Fruit fly (Drosophila melanogaster) whole organism, embryonic: Measurements from ENCODE around the gene CG11600.

Source experiments
- ATbp ChIP-seq: fragments of 200-800 bp; sonication (Bioruptor generic); optimal IDR thresholded peaks from 2 replicates; lab custom pipeline; 2017; ENCODE audit warnings: missing biosample characterization, mild to moderate bottlenecking, missing genetic modification characterization, missing genetic modification reagents
- CG10431 ChIP-seq: fragments of 200-800 bp; sonication (Bioruptor generic); optimal IDR thresholded peaks from 3 replicates; lab custom pipeline; 2018; ENCODE audit warnings: missing biosample characterization, mild to moderate bottlenecking, missing genetic modification characterization
- CG10543 ChIP-seq: fragments of 200-800 bp; sonication (Bioruptor generic); optimal IDR thresholded peaks from 3 replicates; lab custom pipeline; 2017; ENCODE audit warnings: missing biosample characterization, mild to moderate bottlenecking, missing genetic modification characterization, moderate library complexity
- CG11560 ChIP-seq: fragments of 200-800 bp; sonication (Bioruptor generic); IDR thresholded peaks from 3 replicates; pipeline ENCODE4 v1.3.6; 2022; ENCODE audit warnings: missing biosample characterization, missing genetic modification characterization
- CG11695 ChIP-seq: fragments of 200-800 bp; sonication (Bioruptor generic); IDR thresholded peaks from 3 replicates; pipeline ENCODE4 v1.3.6; 2022; ENCODE audit warnings: missing biosample characterization, missing genetic modification characterization
- CG12104 ChIP-seq: fragments of 200-800 bp; sonication (Bioruptor generic); optimal IDR thresholded peaks from 3 replicates; lab custom pipeline; 2016; ENCODE audit warnings: missing biosample characterization, missing genetic modification characterization
- CG12391 ChIP-seq: fragments of 200-800 bp; sonication (Bioruptor generic); optimal IDR thresholded peaks from 3 replicates; lab custom pipeline; 2018; ENCODE audit warnings: missing biosample characterization, mild to moderate bottlenecking, missing genetic modification characterization, moderate library complexity
- CG13296 ChIP-seq: fragments of 200-800 bp; sonication (Bioruptor generic); optimal IDR thresholded peaks from 3 replicates; lab custom pipeline; 2018; ENCODE audit warnings: missing biosample characterization, mild to moderate bottlenecking, missing genetic modification characterization
- CG1647 ChIP-seq: fragments of 200-800 bp; sonication (Bioruptor generic); optimal IDR thresholded peaks from 3 replicates; lab custom pipeline; 2016; ENCODE audit warnings: missing biosample characterization, missing genetic modification characterization
- CG17568 ChIP-seq: fragments of 200-800 bp; sonication (Bioruptor generic); optimal IDR thresholded peaks from 2 replicates; lab custom pipeline; 2018; ENCODE audit warnings: missing biosample characterization, mild to moderate bottlenecking, missing genetic modification characterization, moderate library complexity
- CG18476 ChIP-seq: fragments of 200-800 bp; sonication (Bioruptor generic); optimal IDR thresholded peaks from 2 replicates; lab custom pipeline; 2016; ENCODE audit warnings: missing biosample characterization, mild to moderate bottlenecking, missing genetic modification characterization
- CG33213 ChIP-seq: fragments of 200-800 bp; sonication (Bioruptor generic); optimal IDR thresholded peaks from 3 replicates; lab custom pipeline; 2016; ENCODE audit warnings: missing biosample characterization, missing genetic modification characterization
- CG34376 ChIP-seq: fragments of 200-800 bp; sonication (Bioruptor generic); optimal IDR thresholded peaks from 2 replicates; lab custom pipeline; 2018; ENCODE audit warnings: missing biosample characterization, mild to moderate bottlenecking, missing genetic modification characterization
- CG4707 ChIP-seq: fragments of 200-800 bp; sonication (Bioruptor generic); optimal IDR thresholded peaks from 2 replicates; lab custom pipeline; 2018; ENCODE audit warnings: missing biosample characterization, mild to moderate bottlenecking, missing genetic modification characterization, moderate library complexity
- CG6272 ChIP-seq: fragments of 200-800 bp; sonication (Bioruptor generic); IDR thresholded peaks from 2 replicates; pipeline ENCODE4 v1.3.6; 2022; ENCODE audit warnings: missing biosample characterization, missing genetic modification characterization
- Eip74EF ChIP-seq, 2 experiments: fragments of 200-800 bp in 1 of 2; fragments of >200 bp in 1 of 2; sonication (Bioruptor generic) in 1 of 2; optimal IDR thresholded peaks; 2 replicates each; lab custom pipeline; 2017 to 2019; ENCODE audit warnings: missing biosample characterization in 2 of 2, missing genetic modification characterization in 2 of 2, mild to moderate bottlenecking in 1 of 2, moderate library complexity in 1 of 2
- Hand ChIP-seq: fragments of 200-800 bp; sonication (Bioruptor generic); optimal IDR thresholded peaks from 2 replicates; lab custom pipeline; 2017; ENCODE audit warnings: mild to moderate bottlenecking, missing biosample characterization, missing genetic modification reagents, missing genetic modification characterization
- Hr78 ChIP-seq, 2 experiments: fragments of 200-800 bp in 1 of 2; fragments of >200 bp in 1 of 2; sonication (Bioruptor generic) in 1 of 2; optimal IDR thresholded peaks; 2 replicates each; lab custom pipeline; 2017 to 2019; ENCODE audit warnings: missing biosample characterization in 2 of 2, missing genetic modification characterization in 2 of 2, mild to moderate bottlenecking in 1 of 2, moderate library complexity in 1 of 2
- Mrtf ChIP-seq: fragments of 200-800 bp; sonication (Bioruptor generic); IDR thresholded peaks from 3 replicates; pipeline ENCODE4 v1.3.6; 2022; ENCODE audit warnings: missing biosample characterization, missing genetic modification characterization
- Oli ChIP-seq: fragments of 200-800 bp; sonication (Bioruptor generic); optimal IDR thresholded peaks from 2 replicates; lab custom pipeline; 2018; ENCODE audit warnings: missing biosample characterization, mild to moderate bottlenecking, missing genetic modification characterization, moderate library complexity
- chm ChIP-seq: fragments of 200-800 bp; sonication (Bioruptor generic); IDR thresholded peaks from 2 replicates; pipeline ENCODE4 v1.3.6; 2022; ENCODE audit warnings: missing biosample characterization, missing genetic modification characterization
- fru ChIP-seq: fragments of >200 bp; optimal IDR thresholded peaks from 2 replicates; lab custom pipeline; 2017
- fu2 ChIP-seq: fragments of 200-800 bp; sonication (Bioruptor generic); optimal IDR thresholded peaks from 2 replicates; lab custom pipeline; 2016; ENCODE audit warnings: missing biosample characterization, missing genetic modification characterization
- gce ChIP-seq: fragments of 200-800 bp; sonication (Bioruptor generic); IDR thresholded peaks from 3 replicates; pipeline ENCODE4 v1.3.6; 2022; ENCODE audit warnings: missing biosample characterization, missing genetic modification characterization
- grau ChIP-seq: fragments of 200-800 bp; optimal IDR thresholded peaks from 3 replicates; lab custom pipeline; 2019; ENCODE audit warnings: missing biosample characterization, mild to moderate bottlenecking, missing genetic modification characterization, moderate library complexity
- jing ChIP-seq: fragments of 200-800 bp; sonication (Bioruptor generic); optimal IDR thresholded peaks from 2 replicates; lab custom pipeline; 2018; ENCODE audit warnings: missing biosample characterization, mild to moderate bottlenecking, missing genetic modification characterization
- p53 ChIP-seq: fragments of 200-800 bp; sonication (Bioruptor generic); optimal IDR thresholded peaks from 2 replicates; lab custom pipeline; 2016; ENCODE audit warnings: missing biosample characterization, missing genetic modification characterization
- sd ChIP-seq: fragments of 200-800 bp; sonication (Bioruptor generic); optimal IDR thresholded peaks from 3 replicates; lab custom pipeline; 2018; ENCODE audit warnings: missing biosample characterization, mild to moderate bottlenecking, missing genetic modification characterization, moderate library complexity
- sens ChIP-seq: fragments of 200-800 bp; sonication (Bioruptor generic); peaks from one replicate; lab custom pipeline; 2016; ENCODE audit warnings: missing biosample characterization, missing genetic modification characterization
- slbo ChIP-seq: fragments of 200-800 bp; sonication (Bioruptor generic); IDR thresholded peaks from 2 replicates; pipeline ENCODE4 v1.3.6; 2022; ENCODE audit warnings: missing biosample characterization, missing genetic modification characterization
- sug ChIP-seq: fragments of 200-800 bp; optimal IDR thresholded peaks from 2 replicates; lab custom pipeline; 2019; ENCODE audit warnings: missing biosample characterization, mild to moderate bottlenecking, missing genetic modification characterization, moderate library complexity
- tap ChIP-seq: fragments of 200-800 bp; optimal IDR thresholded peaks from 3 replicates; lab custom pipeline; 2019; ENCODE audit warnings: missing biosample characterization, mild to moderate bottlenecking, missing genetic modification characterization, moderate library complexity
- twi ChIP-seq: fragments of 200-800 bp; optimal IDR thresholded peaks from 2 replicates; lab custom pipeline; 2019; ENCODE audit warnings: missing biosample characterization, mild to moderate bottlenecking, missing genetic modification characterization, moderate library complexity
- vvl ChIP-seq: fragments of 200-800 bp; sonication (Bioruptor generic); IDR thresholded peaks from 2 replicates; pipeline ENCODE4 v1.3.6; 2022; ENCODE audit warnings: missing biosample characterization, missing genetic modification characterization

CG11600 gene

DNA sequence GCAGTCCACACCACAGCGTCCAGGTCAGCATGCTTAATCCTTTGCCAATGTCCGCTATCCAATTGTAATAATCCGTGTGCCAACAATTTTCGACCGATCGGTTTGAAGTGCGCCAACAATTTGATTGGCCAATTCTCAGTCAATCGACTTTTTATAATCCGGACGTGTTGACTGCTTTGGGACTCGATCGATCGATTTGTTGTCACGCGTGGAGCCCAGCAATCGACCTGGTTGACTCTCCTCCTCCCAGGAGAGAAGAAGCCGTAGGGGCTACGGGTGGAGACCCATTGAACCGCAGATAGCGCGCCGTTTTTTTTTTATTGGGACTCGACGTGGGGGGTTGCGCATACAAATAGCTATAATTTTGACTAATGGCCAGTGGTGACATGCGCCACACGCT is 44.9 kb downstream of the CG11600 start, which contains the start of gene Cyp313a4:
Cyp313a4 (minus strand) TSS at position 101 of the 400 bp plus-strand sequence.
- TF ChIP-seq grau (tag; lab: Kevin White, UChicago) (no peak), vvl (GFP tag; lab: Robert Waterston, UW) (no peak), CG4707 (GFP tag; lab: Kevin White, UChicago) (no peak), fru (no peak), gce (no peak), CG10431 (no peak), jing (GFP tag; lab: Kevin White, UChicago) (no peak), Oli (tag; lab: Kevin White, UChicago) (no peak), p53 (GFP tag; lab: Kevin White, UChicago) (no peak), ATbp (GFP tag; lab: Kevin White, UChicago) (no peak)

- TF ChIP-seq sens (GFP tag; lab: Kevin White, UChicago) (peak; percentile 26), Hand (GFP tag; lab: Kevin White, UChicago) (no peak), CG18476 (GFP tag; lab: Kevin White, UChicago) (no peak), Mrtf (GFP tag; lab: Robert Waterston, UW) (no peak), CG17568 (no peak), CG6272 (GFP tag; lab: Robert Waterston, UW) (no peak), twi (tag; lab: Kevin White, UChicago) (no peak), sug (tag; lab: Kevin White, UChicago) (peak; percentile 54), chm (GFP tag; lab: Robert Waterston, UW) (no peak), Hr78 (GFP tag; optimal IDR thresholded peaks at IDR 0.05; lab: Kevin White, UChicago) (peak in 1 of 2 experiments; percentile 37), tap (tag; lab: Kevin White, UChicago) (no peak), CG10543 (GFP tag; lab: Kevin White, UChicago) (peak; percentile 36), CG12391 (tag; lab: Kevin White, UChicago) (no peak), fu2 (GFP tag; lab: Kevin White, UChicago) (no peak), CG12104 (GFP tag; lab: Kevin White, UChicago) (no peak), CG34376 (GFP tag; lab: Kevin White, UChicago) (peak; percentile 72), CG11560 (no peak), CG11695 (0 out of 3 replicates have a peak, but pooled peaks have one; percentile 14), CG33213 (no peak), sd (no peak), CG1647 (GFP tag; lab: Kevin White, UChicago) (no peak), slbo (GFP tag; lab: Robert Waterston, UW) (no peak), Eip74EF (GFP tag; optimal IDR thresholded peaks at IDR 0.05; lab: Kevin White, UChicago) (peak in 1 of 2 experiments; percentile 7), CG13296 (no peak)
These were observed 49.0 kb downstream of the CG11600 start for dm6 chr3R:12685290-12685689.
